Worm (Caenorhabditis elegans) whole organism, mixed stage, embryonic: ENCODE measurements around the gene cogc-8.

ENCODE experiments used
- blmp-1 ChIP-seq: fragments of 150-350 bp; optimal IDR thresholded peaks from 2 replicates; lab custom pipeline; 2014; ENCODE audit warnings: missing biosample characterization, missing genetic modification characterization
- ces-1 ChIP-seq: fragments of 150-350 bp; optimal IDR thresholded peaks from 2 replicates; lab custom pipeline; 2014; ENCODE audit warnings: missing biosample characterization, missing genetic modification reagents, missing genetic modification characterization
- hlh-1 ChIP-seq: fragments of 150-350 bp; optimal IDR thresholded peaks from 2 replicates; lab custom pipeline; 2014; ENCODE audit warnings: missing biosample characterization, missing genetic modification reagents, missing genetic modification characterization
- mep-1 ChIP-seq: fragments of 150-350 bp; optimal IDR thresholded peaks from 2 replicates; lab custom pipeline; 2017; ENCODE audit warnings: missing biosample characterization, missing genetic modification reagents, missing genetic modification characterization, inconsistent platforms
- nhr-12 ChIP-seq: fragments of 150-350 bp; optimal IDR thresholded peaks from 2 replicates; lab custom pipeline; 2014; ENCODE audit warnings: missing biosample characterization, missing genetic modification characterization
- pha-4 ChIP-seq: fragments of 150-350 bp; optimal IDR thresholded peaks from 2 replicates; lab custom pipeline; 2018; ENCODE audit warnings: missing biosample characterization, missing genetic modification reagents, missing genetic modification characterization
- snpc-4 ChIP-seq: fragments of 150-350 bp; optimal IDR thresholded peaks from 2 replicates; lab custom pipeline; 2014; ENCODE audit warnings: missing biosample characterization, missing genetic modification characterization
- unc-62 ChIP-seq: fragments of 150-350 bp; optimal IDR thresholded peaks from 2 replicates; lab custom pipeline; 2014; ENCODE audit warnings: missing biosample characterization, missing genetic modification reagents, missing genetic modification characterization
- ztf-11 ChIP-seq: fragments of 150-350 bp; optimal IDR thresholded peaks from 2 replicates; lab custom pipeline; 2014; ENCODE audit warnings: missing biosample characterization, missing genetic modification characterization

DNA sequence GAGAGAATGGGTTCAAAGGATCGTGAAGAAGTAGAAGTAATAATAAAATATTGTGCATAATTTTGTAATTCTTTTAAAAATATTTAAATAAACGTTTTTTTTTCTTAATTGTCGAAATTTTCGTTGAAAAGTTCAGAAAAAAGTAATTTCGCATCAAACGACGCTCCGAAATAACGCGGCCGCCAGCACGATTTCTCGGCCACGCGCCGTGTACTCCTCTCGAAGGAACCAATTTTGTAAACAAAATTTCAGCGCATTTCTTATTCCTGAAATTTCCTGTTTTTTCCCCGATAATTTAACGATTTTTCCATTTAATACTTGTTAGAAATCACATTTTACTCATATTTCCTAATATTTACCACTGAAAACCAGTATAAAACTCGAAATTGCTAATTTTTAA lies 48.2 kb upstream of the cogc-8 start, which contains the start of gene Y38C1AA.12:
- no peak for TF ChIP-seq ztf-11 (tag; lab: Kevin White, UChicago)
- peak; percentile 61 for TF ChIP-seq pha-4 (tag; lab: Kevin White, UChicago)
- TF ChIP-seq blmp-1 (tag; lab: Kevin White, UChicago) = no peak
- no peak for TF ChIP-seq unc-62 (GFP tag; lab: Kevin White, UChicago)
- TF ChIP-seq mep-1 (tag; lab: Kevin White, UChicago) = peak; percentile 17
- no peak for TF ChIP-seq hlh-1 (tag; lab: Kevin White, UChicago)
- no peak for TF ChIP-seq nhr-12 (tag; lab: Kevin White, UChicago)
- peak; percentile 19 for TF ChIP-seq ces-1 (GFP tag; lab: Kevin White, UChicago)
- TF ChIP-seq snpc-4 (tag; lab: Kevin White, UChicago) = no peak
